Worm (Caenorhabditis elegans): ENCODE measurements around the gene hpd-1.

DNA sequence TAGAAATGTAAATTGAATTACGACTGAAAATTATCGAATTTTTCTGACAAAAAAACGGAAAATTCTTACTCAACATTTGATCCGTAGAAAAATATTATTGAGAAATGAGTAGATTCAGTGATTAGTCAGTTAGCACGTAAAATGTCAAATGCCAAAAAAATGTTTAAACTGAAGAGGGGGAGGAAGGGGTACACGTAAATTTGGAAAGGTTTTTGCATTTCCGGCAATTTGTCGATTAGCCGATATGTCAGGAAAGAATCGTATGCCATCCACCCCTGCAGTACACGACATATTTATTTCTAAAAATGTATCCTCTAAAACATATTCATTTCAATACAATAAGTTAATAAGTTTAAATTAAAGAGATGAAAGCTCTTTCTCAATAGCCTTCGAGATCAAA lies 22.6 kb downstream of the hpd-1 start, which contains the start of gene T21C12.4:
- no peak for TF ChIP-seq C06A6.2 (GFP tag; conservative IDR thresholded peaks at IDR 0.05)
- no peak for TF ChIP-seq mxl-1 (tag; optimal IDR thresholded peaks at IDR 0.05)
- TF ChIP-seq hlh-12 (tag; optimal IDR thresholded peaks at IDR 0.05) = no peak
- TF ChIP-seq egl-44 (GFP tag; IDR thresholded peaks at IDR 0.05) = no peak
- no peak for TF ChIP-seq nhr-120 (GFP tag; IDR thresholded peaks at IDR 0.05)
- TF ChIP-seq B0336.3 (GFP tag; IDR thresholded peaks at IDR 0.05) = no peak
- no peak for TF ChIP-seq sea-2 (GFP tag; IDR thresholded peaks at IDR 0.05)
